Fruit fly (Drosophila melanogaster) whole organism, adult: ENCODE measurements around the gene Irk3.
A peak's percentile ranks its signal among the peaks of the same experiment; 100 is the strongest.

Source experiments
- CG11617 ChIP-seq: fragments of 200-800 bp; sonication (Bioruptor generic); optimal IDR thresholded peaks from 2 replicates; lab custom pipeline; 2017; ENCODE audit warnings: mild to moderate bottlenecking, missing biosample characterization, missing genetic modification reagents, missing genetic modification characterization
- CG12768 ChIP-seq: fragments of 200-800 bp; sonication (Bioruptor generic); optimal IDR thresholded peaks from 2 replicates; lab custom pipeline; 2017; ENCODE audit warnings: missing biosample characterization, missing genetic modification characterization, mild to moderate bottlenecking, moderate library complexity, missing genetic modification reagents
- CG14711 ChIP-seq: fragments of 200-800 bp; sonication (Bioruptor generic); optimal IDR thresholded peaks from 2 replicates; lab custom pipeline; 2018; ENCODE audit warnings: missing biosample characterization, mild to moderate bottlenecking, missing genetic modification characterization, moderate library complexity
- CG1620 ChIP-seq: fragments of 200-800 bp; sonication (Bioruptor generic); optimal IDR thresholded peaks from 2 replicates; lab custom pipeline; 2016; ENCODE audit warnings: missing biosample characterization, missing genetic modification characterization
- CG33017 ChIP-seq: fragments of 200-800 bp; sonication (Bioruptor generic); optimal IDR thresholded peaks from 2 replicates; lab custom pipeline; 2018; ENCODE audit warnings: missing biosample characterization, mild to moderate bottlenecking, missing genetic modification characterization, moderate library complexity
- CG5204 ChIP-seq: fragments of 200-800 bp; sonication (Bioruptor generic); optimal IDR thresholded peaks from 2 replicates; lab custom pipeline; 2016; ENCODE audit warnings: missing biosample characterization, missing genetic modification characterization
- CG7045 ChIP-seq: fragments of 200-800 bp; sonication (Bioruptor generic); optimal IDR thresholded peaks from 2 replicates; lab custom pipeline; 2017; ENCODE audit warnings: missing biosample characterization, mild to moderate bottlenecking, missing genetic modification characterization
- CG7101 ChIP-seq: fragments of 200-800 bp; sonication (Bioruptor generic); optimal IDR thresholded peaks from 2 replicates; lab custom pipeline; 2018; ENCODE audit warnings: missing biosample characterization, mild to moderate bottlenecking, missing genetic modification characterization, moderate library complexity
- Clk ChIP-seq: fragments of 200-800 bp; sonication (Bioruptor generic); optimal IDR thresholded peaks from 2 replicates; lab custom pipeline; 2017; ENCODE audit warnings: missing biosample characterization, missing genetic modification characterization
- Crg-1 ChIP-seq: fragments of 200-800 bp; sonication (Bioruptor generic); optimal IDR thresholded peaks from 2 replicates; lab custom pipeline; 2016; ENCODE audit warnings: missing biosample characterization, missing genetic modification characterization
- Hr96 ChIP-seq: fragments of 200-800 bp; sonication (Bioruptor generic); optimal IDR thresholded peaks from 2 replicates; lab custom pipeline; 2016; ENCODE audit warnings: missing biosample characterization, missing genetic modification characterization
- Mnt ChIP-seq: fragments of 200-800 bp; sonication (Bioruptor generic); optimal IDR thresholded peaks from 2 replicates; lab custom pipeline; 2016; ENCODE audit warnings: missing biosample characterization, mild to moderate bottlenecking, missing genetic modification characterization
- bab1 ChIP-seq: fragments of 200-800 bp; sonication (Bioruptor generic); optimal IDR thresholded peaks from 3 replicates; lab custom pipeline; 2019; ENCODE audit warnings: missing biosample characterization, mild to moderate bottlenecking, missing genetic modification characterization, moderate library complexity
- cic ChIP-seq: fragments of 200-800 bp; sonication (Bioruptor generic); optimal IDR thresholded peaks from 2 replicates; lab custom pipeline; 2017; ENCODE audit warnings: missing biosample characterization, mild to moderate bottlenecking, missing genetic modification characterization, moderate library complexity
- cnc ChIP-seq, 2 experiments: fragments of >200 bp; optimal IDR thresholded peaks; 2 replicates each; lab custom pipeline; 2017
- kay ChIP-seq: fragments of 200-800 bp; sonication (Bioruptor generic); peaks from one replicate; lab custom pipeline; 2016; ENCODE audit warnings: missing biosample characterization, missing genetic modification characterization, borderline replicate concordance
- ovo ChIP-seq: fragments of 200-800 bp; sonication (Bioruptor generic); optimal IDR thresholded peaks from 2 replicates; lab custom pipeline; 2016; ENCODE audit warnings: missing biosample characterization, missing genetic modification characterization
- pad ChIP-seq: fragments of 200-800 bp; sonication (Bioruptor generic); optimal IDR thresholded peaks from 3 replicates; lab custom pipeline; 2017; ENCODE audit warnings: missing biosample characterization, missing genetic modification characterization, mild to moderate bottlenecking, moderate library complexity, missing genetic modification reagents
- tj ChIP-seq: fragments of 200-800 bp; sonication (Bioruptor generic); optimal IDR thresholded peaks from 3 replicates; lab custom pipeline; 2017; ENCODE audit warnings: missing biosample characterization, mild to moderate bottlenecking, missing genetic modification characterization, moderate library complexity
- toe ChIP-seq: fragments of 200-800 bp; sonication (Bioruptor generic); optimal IDR thresholded peaks from 2 replicates; lab custom pipeline; 2016; ENCODE audit warnings: missing biosample characterization, missing genetic modification characterization

Irk3 gene

dm6 chr2L:18689376-18689775 is 24.2 kb downstream of the Irk3 start, which contains the start of gene CG10336:
Gene CG10336 (plus strand): TSS chr2L:18689528.
- TF ChIP-seq CG7101 (no peak), kay (GFP tag; lab: Kevin White, UChicago) (peak; percentile 84), CG14711 (peak; percentile 36), Mnt (GFP tag; lab: Kevin White, UChicago) (peak; percentile 50)

dm6 chr2L:18688646-18689296 is 24.8 kb downstream of the Irk3 start, which contains the start of gene msl-1:
Gene msl-1 (minus strand): TSS chr2L:18688800.
- TF ChIP-seq cnc (optimal IDR thresholded peaks at IDR 0.05; lab: Kevin White, UChicago): no peak
- TF ChIP-seq toe (GFP tag; lab: Kevin White, UChicago): no peak
- no peak for TF ChIP-seq Crg-1 (GFP tag; lab: Kevin White, UChicago)
- no peak for TF ChIP-seq CG33017 (tag; lab: Kevin White, UChicago)
- no peak for TF ChIP-seq CG7045
- no peak for TF ChIP-seq Hr96 (GFP tag; lab: Kevin White, UChicago)
- no peak for TF ChIP-seq kay (GFP tag; lab: Kevin White, UChicago)
- peak; percentile 27 for TF ChIP-seq Mnt (GFP tag; lab: Kevin White, UChicago)
- no peak for TF ChIP-seq ovo
- TF ChIP-seq CG14711: no peak
- no peak for TF ChIP-seq cic (GFP tag; lab: Kevin White, UChicago)
- no peak for TF ChIP-seq CG11617
- peak; percentile 38 for TF ChIP-seq tj (GFP tag; lab: Kevin White, UChicago)
- TF ChIP-seq CG5204 (GFP tag; lab: Kevin White, UChicago): no peak
- TF ChIP-seq Clk (GFP tag; lab: Kevin White, UChicago): no peak
- no peak for TF ChIP-seq CG7101
- TF ChIP-seq bab1 (GFP tag; lab: Kevin White, UChicago): no peak
- TF ChIP-seq CG12768: no peak
- TF ChIP-seq CG1620 (GFP tag; lab: Kevin White, UChicago): peak; percentile 69
- no peak for TF ChIP-seq pad

- TF ChIP-seq kay (GFP tag; lab: Kevin White, UChicago) (no peak), Crg-1 (GFP tag; lab: Kevin White, UChicago) (no peak)
Observed at dm6 chr2L:18687827-18688226, 25.7 kb downstream of the Irk3 start.

dm6 chr2L:18681903-18682302 is 31.6 kb downstream of the Irk3 start, which contains the start of gene tos:
Gene tos (minus strand): TSS chr2L:18682075.
- TF ChIP-seq CG11617 (no peak), CG7101 (peak; percentile 33), Crg-1 (GFP tag; lab: Kevin White, UChicago) (peak; percentile 12), CG1620 (GFP tag; lab: Kevin White, UChicago) (peak; percentile 7), CG7045 (no peak), kay (GFP tag; lab: Kevin White, UChicago) (peak; percentile 24), bab1 (GFP tag; lab: Kevin White, UChicago) (peak; percentile 9), toe (GFP tag; lab: Kevin White, UChicago) (no peak), cic (GFP tag; lab: Kevin White, UChicago) (no peak)

- TF ChIP-seq toe (GFP tag; lab: Kevin White, UChicago): no peak
- TF ChIP-seq CG12768: peak; percentile 11
- peak; percentile 17 for TF ChIP-seq CG7101
- TF ChIP-seq Mnt (GFP tag; lab: Kevin White, UChicago): peak; percentile 10
- TF ChIP-seq CG7045: peak; percentile 54
- peak; percentile 4 for TF ChIP-seq kay (GFP tag; lab: Kevin White, UChicago)
Observed at dm6 chr2L:18677910-18678639, 35.5 kb downstream of the Irk3 start.

dm6 chr2L:18676948-18677820 is 36.4 kb downstream of the Irk3 start, which contains the start of the genes Mst36Fa and CG31751:
Gene Mst36Fa (minus strand): TSS chr2L:18676998.
Gene CG31751 (plus strand): TSS chr2L:18677221.
- TF ChIP-seq CG7045 (peak; percentile 58), CG5204 (GFP tag; lab: Kevin White, UChicago) (no peak), CG7101 (peak; percentile 82), tj (GFP tag; lab: Kevin White, UChicago) (peak; percentile 42), CG12768 (peak; percentile 85), ovo (peak; percentile 3), cnc (optimal IDR thresholded peaks at IDR 0.05; lab: Kevin White, UChicago) (no peak), bab1 (GFP tag; lab: Kevin White, UChicago) (peak; percentile 51), Clk (GFP tag; lab: Kevin White, UChicago) (peak; percentile 45), toe (GFP tag; lab: Kevin White, UChicago) (peak; percentile 64), Crg-1 (GFP tag; lab: Kevin White, UChicago) (peak; percentile 80), pad (peak; percentile 70), CG11617 (peak; percentile 80), kay (GFP tag; lab: Kevin White, UChicago) (no peak), Mnt (GFP tag; lab: Kevin White, UChicago) (peak; percentile 73), CG1620 (GFP tag; lab: Kevin White, UChicago) (peak; percentile 53), CG33017 (tag; lab: Kevin White, UChicago) (peak; percentile 72), cic (GFP tag; lab: Kevin White, UChicago) (peak; percentile 95), CG14711 (peak; percentile 42), Hr96 (GFP tag; lab: Kevin White, UChicago) (no peak)
